Fruit fly (Drosophila melanogaster) whole organism, pupa: ENCODE data around the gene cpo.

Source experiments
- CG10348 ChIP-seq: fragments of 200-800 bp; sonication (Bioruptor generic); IDR thresholded peaks from 2 replicates; pipeline ENCODE4 v1.3.6; 2022; ENCODE audit warnings: missing biosample characterization, missing genetic modification characterization
- CG14655 ChIP-seq: fragments of 200-800 bp; sonication (Bioruptor generic); optimal IDR thresholded peaks from 3 replicates; lab custom pipeline; 2017; ENCODE audit warnings: mild to moderate bottlenecking, missing biosample characterization, missing genetic modification reagents, missing genetic modification characterization
- CG15710 ChIP-seq: fragments of 200-800 bp; sonication (Bioruptor generic); optimal IDR thresholded peaks from 2 replicates; lab custom pipeline; 2018; ENCODE audit warnings: missing biosample characterization, mild to moderate bottlenecking, missing genetic modification characterization, moderate library complexity
- CG17806 ChIP-seq: fragments of 200-800 bp; sonication (Bioruptor generic); optimal IDR thresholded peaks from 2 replicates; lab custom pipeline; 2018; ENCODE audit warnings: missing biosample characterization, mild to moderate bottlenecking, missing genetic modification characterization, moderate library complexity
- CG32121 ChIP-seq: fragments of 200-800 bp; sonication (Bioruptor generic); IDR thresholded peaks from 2 replicates; pipeline ENCODE4 v1.3.6; 2022; ENCODE audit warnings: missing biosample characterization, missing genetic modification characterization
- CG34367 ChIP-seq: fragments of 200-800 bp; sonication (Bioruptor generic); optimal IDR thresholded peaks from 2 replicates; lab custom pipeline; 2018; ENCODE audit warnings: missing biosample characterization, mild to moderate bottlenecking, missing genetic modification characterization
- CG8159 ChIP-seq: fragments of 200-800 bp; sonication (Bioruptor generic); optimal IDR thresholded peaks from 3 replicates; lab custom pipeline; 2018; ENCODE audit warnings: missing biosample characterization, mild to moderate bottlenecking, missing genetic modification characterization, moderate library complexity
- CG8301 ChIP-seq: fragments of 200-800 bp; sonication (Bioruptor generic); optimal IDR thresholded peaks from 2 replicates; lab custom pipeline; 2018; ENCODE audit warnings: missing biosample characterization, mild to moderate bottlenecking, missing genetic modification characterization
- D1 ChIP-seq: fragments of 200-800 bp; sonication (Bioruptor generic); optimal IDR thresholded peaks from 2 replicates; lab custom pipeline; 2018; ENCODE audit warnings: missing biosample characterization, mild to moderate bottlenecking, missing genetic modification characterization, moderate library complexity
- EcR ChIP-seq: fragments of 200-800 bp; sonication (Bioruptor generic); optimal IDR thresholded peaks from 3 replicates; lab custom pipeline; 2019; ENCODE audit warnings: missing biosample characterization, missing genetic modification characterization, mild to moderate bottlenecking, moderate library complexity, missing genetic modification reagents
- Ets98B ChIP-seq: fragments of 200-800 bp; sonication (Bioruptor generic); IDR thresholded peaks from 2 replicates; pipeline ENCODE4 v1.3.6; 2022; ENCODE audit warnings: missing biosample characterization, missing genetic modification characterization
- Pif1A ChIP-seq: fragments of 200-800 bp; sonication (Bioruptor generic); optimal IDR thresholded peaks from 3 replicates; lab custom pipeline; 2016; ENCODE audit warnings: missing biosample characterization, missing genetic modification characterization
- Pif1B ChIP-seq: fragments of 200-800 bp; sonication (Bioruptor generic); optimal IDR thresholded peaks from 3 replicates; lab custom pipeline; 2016; ENCODE audit warnings: missing biosample characterization, missing genetic modification characterization
- gl ChIP-seq: fragments of 200-800 bp; sonication (Bioruptor generic); optimal IDR thresholded peaks from 2 replicates; lab custom pipeline; 2018; ENCODE audit warnings: missing biosample characterization, mild to moderate bottlenecking, missing genetic modification characterization

DNA sequence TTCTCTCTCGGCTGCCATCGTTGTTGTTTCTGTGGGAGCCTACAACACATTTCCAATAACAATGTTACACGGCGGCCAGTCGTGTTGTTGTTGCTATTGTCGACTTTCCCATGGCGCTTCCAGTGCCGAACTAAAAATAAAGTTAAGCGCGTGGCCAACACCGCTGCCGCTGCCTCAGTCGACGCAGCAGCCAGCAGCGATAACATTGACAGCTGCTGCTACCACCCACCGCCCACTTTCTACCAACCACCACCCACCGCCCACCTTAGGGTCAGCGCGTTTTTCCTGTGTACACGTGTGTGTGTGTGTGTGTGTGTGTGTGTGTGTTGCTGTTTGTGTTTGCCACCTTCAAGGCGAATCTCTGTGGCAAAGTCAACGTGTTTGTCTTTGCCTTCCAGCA lies 18.6 kb upstream of the cpo start:
- TF ChIP-seq CG8301 (no peak), CG17806 (no peak), CG10348 (GFP tag; lab: Robert Waterston, UW) (no peak), CG32121 (no peak), CG15710 (tag; lab: Kevin White, UChicago) (no peak), Pif1B (GFP tag; lab: Kevin White, UChicago) (no peak), CG34367 (tag; lab: Kevin White, UChicago) (no peak), gl (tag; lab: Kevin White, UChicago) (no peak), Ets98B (GFP tag; lab: Robert Waterston, UW) (no peak), CG14655 (GFP tag; lab: Kevin White, UChicago) (no peak), Pif1A (no peak), EcR (GFP tag; lab: Kevin White, UChicago) (no peak), D1 (tag; lab: Kevin White, UChicago) (no peak), CG8159 (tag; lab: Kevin White, UChicago) (no peak)
